Worm (Caenorhabditis elegans): ENCODE results near the gene npp-9.

DNA sequence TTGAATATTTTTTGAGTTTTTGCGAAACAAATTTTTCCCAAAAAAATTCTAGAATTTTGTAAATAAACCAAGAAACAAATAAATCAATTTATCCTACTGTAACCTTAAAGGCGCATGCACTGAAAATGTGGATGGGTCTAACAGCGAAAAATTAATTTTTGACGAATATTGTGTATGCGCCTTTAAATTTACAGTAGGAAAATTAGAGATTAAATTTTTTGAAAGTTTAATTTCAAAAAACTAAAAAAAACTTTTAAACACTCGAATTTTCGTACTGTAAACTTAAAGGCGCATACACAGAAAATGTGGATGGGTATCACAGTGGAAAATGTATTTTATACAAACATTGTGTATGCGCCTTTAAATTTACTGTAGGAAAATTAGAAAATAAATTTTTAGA is 14.1 kb downstream of the npp-9 start:
- TF ChIP-seq hif-1 (tag; optimal IDR thresholded peaks at IDR 0.05) (no peak), ceh-62 (tag; optimal IDR thresholded peaks at IDR 0.05) (no peak), Y105C5A.15 (GFP tag; IDR thresholded peaks at IDR 0.05) (no peak), egl-27 (tag; optimal IDR thresholded peaks at IDR 0.05) (no peak), unc-39 (tag; optimal IDR thresholded peaks at IDR 0.05) (no peak), dve-1 (tag; optimal IDR thresholded peaks at IDR 0.05; ENCODE audit: insufficient read depth) (no peak), zag-1 (tag; optimal IDR thresholded peaks at IDR 0.05) (no peak), pqm-1 (tag; optimal IDR thresholded peaks at IDR 0.05) (no peak), F37D6.2 (tag; optimal IDR thresholded peaks at IDR 0.05) (no peak), pha-4 (GFP tag; IDR thresholded peaks at IDR 0.05) (no peak), pha-4 (tag; optimal IDR thresholded peaks at IDR 0.05) (no peak), tag-97 (GFP tag; IDR thresholded peaks at IDR 0.05) (no peak), hmg-1.1 (GFP tag; IDR thresholded peaks at IDR 0.05) (no peak), T26A8.4 (GFP tag; IDR thresholded peaks at IDR 0.05) (no peak), nhr-28 (tag; optimal IDR thresholded peaks at IDR 0.05) (no peak)
